Fruit fly (Drosophila melanogaster) whole organism, embryonic: ENCODE data around the gene CG3119.

Source experiments
- Ada2b ChIP-seq: fragments of 200-800 bp; sonication (Bioruptor generic); IDR thresholded peaks from 2 replicates; pipeline ENCODE4 v1.3.6; 2022; ENCODE audit warnings: missing biosample characterization, missing genetic modification characterization
- Atf6 ChIP-seq: fragments of 200-800 bp; sonication (Bioruptor generic); IDR thresholded peaks from 2 replicates; pipeline ENCODE4 v1.3.6; 2022; ENCODE audit warnings: missing biosample characterization, missing genetic modification characterization
- CG10267 ChIP-seq: fragments of 200-800 bp; sonication (Bioruptor generic); optimal IDR thresholded peaks from 2 replicates; lab custom pipeline; 2018; ENCODE audit warnings: missing biosample characterization, mild to moderate bottlenecking, missing genetic modification characterization, moderate library complexity
- CG12769 ChIP-seq: fragments of 200-800 bp; sonication (Bioruptor generic); optimal IDR thresholded peaks from 2 replicates; lab custom pipeline; 2019; ENCODE audit warnings: missing biosample characterization, mild to moderate bottlenecking, missing genetic modification characterization, moderate library complexity
- CG14860 ChIP-seq: fragments of 200-800 bp; sonication (Bioruptor generic); IDR thresholded peaks from 3 replicates; pipeline ENCODE4 v1.3.6; 2022; ENCODE audit warnings: missing biosample characterization, missing genetic modification characterization; ENCODE audit not compliant: partially characterized antibody
- CG17359 ChIP-seq: fragments of 200-800 bp; sonication (Bioruptor generic); optimal IDR thresholded peaks from 3 replicates; lab custom pipeline; 2018; ENCODE audit warnings: missing biosample characterization, mild to moderate bottlenecking, missing genetic modification characterization, moderate library complexity
- CG18476 ChIP-seq: fragments of 200-800 bp; sonication (Bioruptor generic); optimal IDR thresholded peaks from 2 replicates; lab custom pipeline; 2016; ENCODE audit warnings: missing biosample characterization, mild to moderate bottlenecking, missing genetic modification characterization
- CG31224 ChIP-seq: fragments of 200-800 bp; sonication (Bioruptor generic); IDR thresholded peaks from 2 replicates; pipeline ENCODE4 v1.3.6; 2022; ENCODE audit warnings: missing biosample characterization, missing genetic modification characterization
- CG32772 ChIP-seq: fragments of 200-800 bp; sonication (Bioruptor generic); IDR thresholded peaks from 2 replicates; pipeline ENCODE4 v1.3.6; 2022; ENCODE audit warnings: missing biosample characterization, missing genetic modification characterization
- CG34224 ChIP-seq: fragments of 200-800 bp; sonication (Bioruptor generic); IDR thresholded peaks from 3 replicates; pipeline ENCODE4 v1.3.6; 2022; ENCODE audit warnings: missing biosample characterization, missing genetic modification characterization; ENCODE audit not compliant: partially characterized antibody
- CG43689 ChIP-seq: fragments of 200-800 bp; sonication (Bioruptor generic); IDR thresholded peaks from 2 replicates; pipeline ENCODE4 v1.3.6; 2022; ENCODE audit warnings: missing biosample characterization, missing genetic modification characterization
- CG6254 ChIP-seq: fragments of 200-800 bp; sonication (Bioruptor generic); optimal IDR thresholded peaks from 3 replicates; lab custom pipeline; 2017; ENCODE audit warnings: mild to moderate bottlenecking, missing biosample characterization, missing genetic modification reagents, missing genetic modification characterization
- CG7786 ChIP-seq: fragments of 200-800 bp; sonication (Bioruptor generic); optimal IDR thresholded peaks from 2 replicates; lab custom pipeline; 2016; ENCODE audit warnings: missing biosample characterization, missing genetic modification characterization
- CG8290 ChIP-seq, 3 experiments: fragments of 200-800 bp; sonication (Bioruptor generic); optimal IDR thresholded peaks; 2 replicates each; lab custom pipeline; 2016 to 2019; ENCODE audit warnings: missing biosample characterization in 3 of 3, missing genetic modification characterization in 3 of 3, mild to moderate bottlenecking in 2 of 3, moderate library complexity in 1 of 3
- CG8478 ChIP-seq: fragments of >200 bp; optimal IDR thresholded peaks from 2 replicates; lab custom pipeline; 2018
- CG9797 ChIP-seq: fragments of 200-800 bp; sonication (Bioruptor generic); optimal IDR thresholded peaks from 3 replicates; lab custom pipeline; 2018; ENCODE audit warnings: missing biosample characterization, mild to moderate bottlenecking, missing genetic modification characterization
- CG9817 ChIP-seq: fragments of 200-800 bp; sonication (Bioruptor generic); optimal IDR thresholded peaks from 2 replicates; lab custom pipeline; 2018; ENCODE audit warnings: missing biosample characterization, mild to moderate bottlenecking, missing genetic modification characterization, moderate library complexity
- Camta ChIP-seq: fragments of 200-800 bp; sonication (Bioruptor generic); optimal IDR thresholded peaks from 2 replicates; lab custom pipeline; 2016; ENCODE audit warnings: missing biosample characterization, missing genetic modification characterization
- Hey ChIP-seq: fragments of 200-800 bp; sonication (Bioruptor generic); optimal IDR thresholded peaks from 3 replicates; lab custom pipeline; 2018; ENCODE audit warnings: missing biosample characterization, mild to moderate bottlenecking, missing genetic modification characterization
- Lpt ChIP-seq: fragments of >200 bp; optimal IDR thresholded peaks from 2 replicates; lab custom pipeline; 2018; ENCODE audit warnings: missing biosample characterization, missing genetic modification characterization
- MBD-R2 ChIP-seq: fragments of 200-800 bp; sonication (Bioruptor generic); IDR thresholded peaks from 2 replicates; pipeline ENCODE4 v1.3.6; 2022; ENCODE audit warnings: missing biosample characterization, missing genetic modification characterization
- MESR4 ChIP-seq: fragments of 200-800 bp; sonication (Bioruptor generic); optimal IDR thresholded peaks from 2 replicates; lab custom pipeline; 2018; ENCODE audit warnings: missing biosample characterization, mild to moderate bottlenecking, missing genetic modification characterization, moderate library complexity
- MTF-1 ChIP-seq: fragments of 200-800 bp; sonication (Bioruptor generic); optimal IDR thresholded peaks from 2 replicates; lab custom pipeline; 2018; ENCODE audit warnings: missing biosample characterization, mild to moderate bottlenecking, missing genetic modification characterization, borderline replicate concordance
- Myb ChIP-seq: fragments of 200-800 bp; sonication (Bioruptor generic); optimal IDR thresholded peaks from 2 replicates; lab custom pipeline; 2016; ENCODE audit warnings: missing biosample characterization, missing genetic modification characterization
- NFAT ChIP-seq: fragments of 200-800 bp; sonication (Bioruptor generic); IDR thresholded peaks from 2 replicates; pipeline ENCODE4 v1.3.6; 2022; ENCODE audit warnings: missing biosample characterization, missing genetic modification characterization
- Pdp1 ChIP-seq, 2 experiments: fragments of 200-800 bp; sonication (Bioruptor generic); optimal IDR thresholded peaks; 3 replicates each; lab custom pipeline; 2016; ENCODE audit warnings: missing biosample characterization in 2 of 2, missing genetic modification characterization in 2 of 2, mild to moderate bottlenecking in 1 of 2, moderate library complexity in 1 of 2
- Ptx1 ChIP-seq: fragments of 200-800 bp; sonication (Bioruptor generic); IDR thresholded peaks from 2 replicates; pipeline ENCODE4 v1.3.6; 2022; ENCODE audit warnings: missing biosample characterization, missing genetic modification characterization
- Scr ChIP-seq: fragments of 200-800 bp; sonication (Bioruptor generic); IDR thresholded peaks from 2 replicates; pipeline ENCODE4 v1.3.6; 2022; ENCODE audit warnings: missing biosample characterization, missing genetic modification characterization; ENCODE audit not compliant: partially characterized antibody
- Six4 ChIP-seq: fragments of 200-800 bp; sonication (Bioruptor generic); optimal IDR thresholded peaks from 2 replicates; lab custom pipeline; 2016; ENCODE audit warnings: missing biosample characterization, missing genetic modification characterization
- Ssrp ChIP-seq: fragments of 200-800 bp; sonication (Bioruptor generic); optimal IDR thresholded peaks from 2 replicates; lab custom pipeline; 2018; ENCODE audit warnings: missing biosample characterization, mild to moderate bottlenecking, missing genetic modification characterization, moderate library complexity
- Usf ChIP-seq: fragments of 200-800 bp; sonication (Bioruptor generic); optimal IDR thresholded peaks from 2 replicates; lab custom pipeline; 2017; ENCODE audit warnings: missing genotype, missing biosample characterization, missing genetic modification characterization
- Xbp1 ChIP-seq: fragments of 200-800 bp; sonication (Bioruptor generic); optimal IDR thresholded peaks from 3 replicates; lab custom pipeline; 2016; ENCODE audit warnings: missing biosample characterization, mild to moderate bottlenecking, missing genetic modification characterization
- ase ChIP-seq: fragments of 200-800 bp; sonication (Bioruptor generic); IDR thresholded peaks from 3 replicates; pipeline ENCODE4 v1.3.6; 2022; ENCODE audit warnings: missing biosample characterization, missing genetic modification characterization
- caup ChIP-seq: fragments of 200-800 bp; sonication (Bioruptor generic); optimal IDR thresholded peaks from 3 replicates; lab custom pipeline; 2017; ENCODE audit warnings: missing biosample characterization, mild to moderate bottlenecking, missing genetic modification characterization, moderate library complexity; ENCODE audit not compliant: severe bottlenecking
- corto ChIP-seq: fragments of 200-800 bp; sonication (Bioruptor generic); optimal IDR thresholded peaks from 2 replicates; lab custom pipeline; 2016; ENCODE audit warnings: missing biosample characterization, mild to moderate bottlenecking, missing genetic modification characterization, moderate library complexity
- dmrt11E ChIP-seq: fragments of 200-800 bp; sonication (Bioruptor generic); optimal IDR thresholded peaks from 3 replicates; lab custom pipeline; 2018; ENCODE audit warnings: missing biosample characterization, mild to moderate bottlenecking, missing genetic modification characterization, moderate library complexity
- dpn ChIP-seq, 2 experiments: fragments of 200-800 bp; sonication (Bioruptor generic); optimal IDR thresholded peaks; 3 replicates each; lab custom pipeline; 2016; ENCODE audit warnings: missing biosample characterization in 2 of 2, missing genetic modification characterization in 2 of 2
- gcm ChIP-seq: fragments of 200-800 bp; sonication (Bioruptor generic); optimal IDR thresholded peaks from 2 replicates; lab custom pipeline; 2019; ENCODE audit warnings: missing biosample characterization, mild to moderate bottlenecking, missing genetic modification characterization, moderate library complexity
- gro ChIP-seq: fragments of 200-800 bp; sonication (Bioruptor generic); optimal IDR thresholded peaks from 2 replicates; lab custom pipeline; 2016; ENCODE audit warnings: missing biosample characterization, missing genetic modification characterization
- gsb ChIP-seq: fragments of 200-800 bp; sonication (Bioruptor generic); IDR thresholded peaks from 2 replicates; pipeline ENCODE4 v1.3.6; 2022; ENCODE audit warnings: missing biosample characterization, missing genetic modification characterization
- h ChIP-seq: fragments of >200 bp; optimal IDR thresholded peaks from 2 replicates; lab custom pipeline; 2017
- hb ChIP-seq: fragments of 200-800 bp; sonication (Bioruptor generic); IDR thresholded peaks from 3 replicates; pipeline ENCODE4 v1.3.6; 2022; ENCODE audit warnings: missing biosample characterization, missing genetic modification characterization; ENCODE audit not compliant: partially characterized antibody
- mirr ChIP-seq: fragments of 200-800 bp; sonication (Bioruptor generic); optimal IDR thresholded peaks from 3 replicates; lab custom pipeline; 2018; ENCODE audit warnings: missing biosample characterization, mild to moderate bottlenecking, missing genetic modification characterization
- odd ChIP-seq: fragments of 200-800 bp; sonication (Bioruptor generic); optimal IDR thresholded peaks from 2 replicates; lab custom pipeline; 2017; ENCODE audit warnings: missing biosample characterization, mild to moderate bottlenecking, missing genetic modification characterization
- pnt ChIP-seq: fragments of 200-800 bp; sonication (Bioruptor generic); optimal IDR thresholded peaks from 3 replicates; lab custom pipeline; 2016; ENCODE audit warnings: missing biosample characterization, missing genetic modification characterization
- pum ChIP-seq: fragments of 200-800 bp; sonication (Bioruptor generic); optimal IDR thresholded peaks from 2 replicates; lab custom pipeline; 2016; ENCODE audit warnings: missing biosample characterization, missing genetic modification characterization
- repo ChIP-seq: fragments of 200-800 bp; sonication (Bioruptor generic); optimal IDR thresholded peaks from 2 replicates; lab custom pipeline; 2016; ENCODE audit warnings: missing biosample characterization, missing genetic modification characterization
- stwl ChIP-seq: fragments of 200-800 bp; sonication (Bioruptor generic); optimal IDR thresholded peaks from 3 replicates; lab custom pipeline; 2018; ENCODE audit warnings: missing biosample characterization, mild to moderate bottlenecking, missing genetic modification characterization, moderate library complexity

The CG3119 gene

DNA sequence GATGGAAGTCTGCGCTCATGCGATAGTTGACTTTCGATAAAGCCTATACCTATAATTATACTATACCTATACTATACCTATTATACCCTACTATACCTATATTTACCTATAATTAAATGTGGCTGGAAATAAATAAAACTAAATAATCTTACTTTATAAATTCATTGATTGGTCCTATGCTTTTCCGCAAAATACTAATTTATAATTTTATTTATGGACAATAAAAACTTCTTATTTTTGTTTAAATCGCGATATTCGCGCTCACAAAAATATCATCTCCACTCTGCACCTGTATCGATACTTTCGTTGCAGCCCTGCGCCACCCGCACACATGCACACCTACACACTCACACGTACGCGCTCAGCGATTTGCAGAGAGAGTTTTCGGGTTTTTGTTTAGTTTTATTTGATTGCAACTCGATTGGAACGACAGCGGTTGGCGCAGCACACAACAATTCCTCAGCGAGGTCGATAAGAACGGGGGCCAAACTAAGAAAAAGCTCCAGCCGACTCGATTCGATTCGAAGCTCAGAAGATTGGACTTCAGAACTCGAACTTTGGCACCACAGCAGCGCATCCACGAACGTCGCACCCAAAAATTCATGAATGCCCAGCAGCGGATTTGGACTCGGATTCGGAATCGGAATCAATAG lies 37.0 kb upstream of the CG3119 start, which contains the start of gene CG8814 (continued):
- no peak; the same call in 2 of the 3 replicates for TF ChIP-seq ase (GFP tag; lab: Robert Waterston, UW)
- TF ChIP-seq MBD-R2, result peak; percentile 63
- TF ChIP-seq CG43689 (GFP tag; lab: Robert Waterston, UW), result no peak
- no peak for TF ChIP-seq Lpt (GFP tag; lab: Kevin White, UChicago)
- TF ChIP-seq gro, result no peak
- peak; percentile 27 to 75 for TF ChIP-seq dpn (GFP tag; optimal IDR thresholded peaks at IDR 0.05; lab: Kevin White, UChicago)
- peak; percentile 65 for TF ChIP-seq CG9817
- peak; percentile 87 for TF ChIP-seq Scr (GFP tag; lab: Robert Waterston, UW)
- TF ChIP-seq pum (GFP tag; lab: Kevin White, UChicago), result no peak
- peak; percentile 42 for TF ChIP-seq Camta (GFP tag; lab: Kevin White, UChicago)
- no peak for TF ChIP-seq CG12769
- TF ChIP-seq dmrt11E (tag; lab: Kevin White, UChicago), result peak; percentile 51
- TF ChIP-seq gcm (GFP tag; lab: Kevin White, UChicago), result peak; percentile 51
- peak; percentile 41 for TF ChIP-seq caup (GFP tag; lab: Kevin White, UChicago)
- TF ChIP-seq Usf (GFP tag; lab: Kevin White, UChicago), result peak; percentile 28
- TF ChIP-seq CG17359 (tag; lab: Kevin White, UChicago), result peak; percentile 11
- no peak for TF ChIP-seq Myb (GFP tag; lab: Kevin White, UChicago)
- TF ChIP-seq Hey (tag; lab: Kevin White, UChicago), result no peak
- peak; percentile 75 for TF ChIP-seq Xbp1
- TF ChIP-seq CG32772 (GFP tag; lab: Robert Waterston, UW), result peak; percentile 65
- TF ChIP-seq MTF-1, result peak; percentile 12
- TF ChIP-seq CG8290 (GFP tag; optimal IDR thresholded peaks at IDR 0.05; lab: Kevin White, UChicago), result peak; percentile 77
- TF ChIP-seq CG8290 (tag; optimal IDR thresholded peaks at IDR 0.05; lab: Kevin White, UChicago), result peak in 1 of 2 experiments; percentile 71
- no peak for TF ChIP-seq h (lab: Kevin White, UChicago)
- TF ChIP-seq CG14860 (GFP tag; lab: Robert Waterston, UW), result peak; percentile 56; the same call in 1 of the 3 replicates
- peak; percentile 87 for TF ChIP-seq CG8478 (lab: Kevin White, UChicago)
- TF ChIP-seq Ssrp, result peak; percentile 55
- TF ChIP-seq corto (GFP tag; lab: Kevin White, UChicago), result peak; percentile 25
- peak; percentile 56 for TF ChIP-seq Ada2b (GFP tag; lab: Robert Waterston, UW)
- no peak for TF ChIP-seq gsb (GFP tag; lab: Robert Waterston, UW)
- peak in 1 of 2 experiments; percentile 44 for TF ChIP-seq Pdp1 (GFP tag; optimal IDR thresholded peaks at IDR 0.05; lab: Kevin White, UChicago)
- TF ChIP-seq stwl, result peak; percentile 30
- TF ChIP-seq CG9797 (GFP tag; lab: Kevin White, UChicago), result peak; percentile 67
- peak; percentile 56; the same call in 1 of the 2 replicates for TF ChIP-seq Atf6 (GFP tag; lab: Robert Waterston, UW)
- TF ChIP-seq pnt (GFP tag; lab: Kevin White, UChicago), result no peak
- no peak for TF ChIP-seq CG6254 (GFP tag; lab: Kevin White, UChicago)
- TF ChIP-seq Ptx1 (GFP tag; lab: Robert Waterston, UW), result peak; percentile 79
- peak; percentile 85 for TF ChIP-seq CG31224
- no peak for TF ChIP-seq repo (GFP tag; lab: Kevin White, UChicago)
- peak; percentile 36 for TF ChIP-seq Six4 (GFP tag; lab: Kevin White, UChicago)
- peak; percentile 58 for TF ChIP-seq CG18476 (GFP tag; lab: Kevin White, UChicago)
- TF ChIP-seq CG34224 (GFP tag; lab: Robert Waterston, UW), result peak; percentile 70
- peak; percentile 81 for TF ChIP-seq hb (GFP tag; lab: Robert Waterston, UW)
- TF ChIP-seq CG10267, result peak; percentile 76
- TF ChIP-seq NFAT (GFP tag; lab: Robert Waterston, UW), result peak; percentile 64
- TF ChIP-seq CG7786 (GFP tag; lab: Kevin White, UChicago), result peak; percentile 15
- peak; percentile 61 for TF ChIP-seq MESR4 (GFP tag; lab: Kevin White, UChicago)
- no peak for TF ChIP-seq odd (GFP tag; lab: Kevin White, UChicago)
- no peak for TF ChIP-seq mirr (GFP tag; lab: Kevin White, UChicago)
